Worm (Caenorhabditis elegans): ENCODE measurements around the gene W04B5.5.

- TF ChIP-seq unc-130 (GFP tag; optimal IDR thresholded peaks at IDR 0.05) = no peak
- no peak for TF ChIP-seq Y79H2A.3 (GFP tag; conservative IDR thresholded peaks at IDR 0.05)
- TF ChIP-seq unc-62 (GFP tag; optimal IDR thresholded peaks at IDR 0.05) = no peak
- no peak for TF ChIP-seq ztf-18 (tag; optimal IDR thresholded peaks at IDR 0.05)
- TF ChIP-seq snpc-4 (GFP tag; optimal IDR thresholded peaks at IDR 0.05) = no peak
- no peak for TF ChIP-seq snpc-4 (tag; optimal IDR thresholded peaks at IDR 0.05)
- no peak for TF ChIP-seq ceh-27 (GFP tag; optimal IDR thresholded peaks at IDR 0.05)
- no peak for TF ChIP-seq ztf-28 (GFP tag; IDR thresholded peaks at IDR 0.05)
These were observed 20.5 kb upstream of the W04B5.5 start, which contains the start of gene E02H9.13 for ce11 chrIII:2438543-2438942.
